Worm (Caenorhabditis elegans): Measurements from ENCODE around the gene C50E3.12.

Gene C50E3.12

ce11 chrV:7590454-7590853 lies 31.4 kb downstream of the C50E3.12 start, which contains the start of gene C50E3.6:
Gene C50E3.6 (minus strand): TSS chrV:7590554.
- TF ChIP-seq snpc-4 (tag; optimal IDR thresholded peaks at IDR 0.05) (no peak), lsy-12 (tag; optimal IDR thresholded peaks at IDR 0.05) (no peak)

DNA sequence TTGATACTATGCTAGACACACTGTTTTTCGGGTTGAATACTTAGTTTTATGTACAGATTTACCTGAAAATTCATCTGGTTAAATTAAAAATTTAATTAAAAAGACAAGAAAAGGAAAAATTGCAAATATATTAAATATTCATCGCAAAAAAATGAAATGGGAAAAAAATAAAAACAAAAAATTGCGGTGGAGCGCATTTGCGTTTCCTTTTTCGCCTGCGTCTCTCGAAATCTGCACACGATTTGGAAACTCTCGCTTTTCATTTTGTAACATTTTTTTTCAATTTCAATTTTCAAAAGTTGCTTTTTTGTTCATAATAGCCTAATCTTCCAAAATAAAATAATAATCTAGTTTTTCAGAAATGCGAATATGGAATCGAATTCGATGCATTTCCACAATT lies 34.2 kb downstream of the C50E3.12 start, which contains the start of the genes F19F10.11 and C50E3.5:
Gene F19F10.11, minus strand, starts transcription at position 68 of the 400 bp plus-strand sequence.
Gene C50E3.5, plus strand, starts transcription at position 360 of the 400 bp plus-strand sequence.
- TF ChIP-seq elt-2 (tag; optimal IDR thresholded peaks at IDR 0.05), result peak; percentile 7
- TF ChIP-seq nhr-25 (tag; optimal IDR thresholded peaks at IDR 0.05), result no peak
- TF ChIP-seq elt-3 (tag; optimal IDR thresholded peaks at IDR 0.05), result no peak
- TF ChIP-seq sea-2 (GFP tag; optimal IDR thresholded peaks at IDR 0.05), result no peak
- peak; percentile 70 for TF ChIP-seq nfya-1 (tag; optimal IDR thresholded peaks at IDR 0.05; ENCODE audit: insufficient read depth)
- no peak for TF ChIP-seq pqm-1 (tag; optimal IDR thresholded peaks at IDR 0.05)
- TF ChIP-seq nhr-77 (tag; optimal IDR thresholded peaks at IDR 0.05), result no peak
- TF ChIP-seq daf-12 (tag; optimal IDR thresholded peaks at IDR 0.05), result no peak
- no peak for TF ChIP-seq nhr-67 (tag; optimal IDR thresholded peaks at IDR 0.05)
- TF ChIP-seq fos-1 (tag; optimal IDR thresholded peaks at IDR 0.05), result no peak
- TF ChIP-seq aly-2 (tag; optimal IDR thresholded peaks at IDR 0.05), result no peak
- no peak for TF ChIP-seq nhr-76 (tag; optimal IDR thresholded peaks at IDR 0.05)
- TF ChIP-seq ZK546.5 (tag; optimal IDR thresholded peaks at IDR 0.05), result no peak
- no peak for TF ChIP-seq nhr-28 (tag; optimal IDR thresholded peaks at IDR 0.05)
- TF ChIP-seq mdl-1 (tag; optimal IDR thresholded peaks at IDR 0.05), result no peak
- TF ChIP-seq pha-4 (tag; optimal IDR thresholded peaks at IDR 0.05), result peak; percentile 79
- TF ChIP-seq lin-15B (tag; optimal IDR thresholded peaks at IDR 0.05), result peak; percentile 70
- TF ChIP-seq fkh-10 (GFP tag; optimal IDR thresholded peaks at IDR 0.05), result no peak
- TF ChIP-seq snpc-4 (tag; optimal IDR thresholded peaks at IDR 0.05), result peak; percentile 44
- TF ChIP-seq ztf-11 (tag; optimal IDR thresholded peaks at IDR 0.05), result no peak
- no peak for TF ChIP-seq nhr-237 (tag; optimal IDR thresholded peaks at IDR 0.05)
- no peak for TF ChIP-seq unc-62 (GFP tag; optimal IDR thresholded peaks at IDR 0.05)
- TF ChIP-seq nhr-11 (tag; optimal IDR thresholded peaks at IDR 0.05), result no peak
- no peak for TF ChIP-seq tbx-2 (tag; optimal IDR thresholded peaks at IDR 0.05)
- no peak for TF ChIP-seq ceh-9 (tag; optimal IDR thresholded peaks at IDR 0.05)
- TF ChIP-seq egl-5 (tag; optimal IDR thresholded peaks at IDR 0.05), result no peak
- no peak for TF ChIP-seq ztf-4 (tag; optimal IDR thresholded peaks at IDR 0.05)
- TF ChIP-seq nhr-12 (tag; optimal IDR thresholded peaks at IDR 0.05), result no peak
- TF ChIP-seq ceh-16 (tag; optimal IDR thresholded peaks at IDR 0.05), result no peak
- TF ChIP-seq skn-1 (tag; optimal IDR thresholded peaks at IDR 0.05), result no peak
- no peak for TF ChIP-seq lin-39 (tag; optimal IDR thresholded peaks at IDR 0.05)
- TF ChIP-seq R02D3.7 (tag; optimal IDR thresholded peaks at IDR 0.05), result no peak
- TF ChIP-seq unc-39 (tag; optimal IDR thresholded peaks at IDR 0.05), result no peak
- TF ChIP-seq hmg-11 (tag; optimal IDR thresholded peaks at IDR 0.05), result peak; percentile 74
- TF ChIP-seq lsy-12 (tag; optimal IDR thresholded peaks at IDR 0.05), result no peak
- TF ChIP-seq nhr-23 (tag; optimal IDR thresholded peaks at IDR 0.05), result peak; percentile 43
- no peak for TF ChIP-seq ceh-28 (tag; optimal IDR thresholded peaks at IDR 0.05)
- TF ChIP-seq ceh-82 (tag; optimal IDR thresholded peaks at IDR 0.05), result no peak
- no peak for TF ChIP-seq zag-1 (tag; optimal IDR thresholded peaks at IDR 0.05)
- TF ChIP-seq elt-1 (tag; optimal IDR thresholded peaks at IDR 0.05), result no peak
- TF ChIP-seq ama-1 (optimal IDR thresholded peaks at IDR 0.05), result no peak
- TF ChIP-seq eor-1 (tag; optimal IDR thresholded peaks at IDR 0.05), result no peak
- peak; percentile 42 for TF ChIP-seq nhr-43 (tag; optimal IDR thresholded peaks at IDR 0.05; ENCODE audit: poor library complexity, severe bottlenecking)
- no peak for TF ChIP-seq mml-1 (tag; optimal IDR thresholded peaks at IDR 0.05)
- no peak for TF ChIP-seq jun-1 (tag; optimal IDR thresholded peaks at IDR 0.05)
- no peak for TF ChIP-seq fkh-2 (tag; optimal IDR thresholded peaks at IDR 0.05)

All from whole organism, L3 larva.